Worm (Caenorhabditis elegans) whole organism, L4 larva: ENCODE results near the gene C30G12.4.

Experiments
- F37D6.2 ChIP-seq: sonication (generic microtip); optimal IDR thresholded peaks from 2 replicates; lab custom pipeline; 2016; ENCODE audit warnings: mild to moderate bottlenecking, missing genetic modification characterization, missing compliant biosample characterization
- T20F7.1 ChIP-seq: fragments of 200-800 bp; sonication (Bioruptor generic); optimal IDR thresholded peaks from 2 replicates; lab custom pipeline; 2018; ENCODE audit warnings: mild to moderate bottlenecking, missing genetic modification characterization, missing compliant biosample characterization
- Y5F2A.4 ChIP-seq: fragments of 200-800 bp; sonication (Bioruptor generic); optimal IDR thresholded peaks from 2 replicates; lab custom pipeline; 2018; ENCODE audit warnings: mild to moderate bottlenecking, missing genetic modification characterization, missing compliant biosample characterization
- ZK337.2 ChIP-seq: fragments of 200-800 bp; sonication (Bioruptor generic); IDR thresholded peaks from 2 replicates; pipeline ENCODE4 v1.3.6; 2022; ENCODE audit warnings: missing genetic modification reagents, missing genetic modification characterization, missing compliant biosample characterization
- ZK546.5 ChIP-seq, 2 experiments: sonication (generic microtip); optimal IDR thresholded peaks; 2 replicates each; lab custom pipeline; 2017; ENCODE audit warnings: missing biosample characterization in 2 of 2, missing genetic modification characterization in 2 of 2
- aha-1 ChIP-seq: fragments of 150-350 bp; peaks from one replicate; lab custom pipeline; 2014; ENCODE audit warnings: missing biosample characterization, missing genetic modification characterization
- ceh-32 ChIP-seq: sonication (generic microtip); optimal IDR thresholded peaks from 2 replicates; lab custom pipeline; 2016; ENCODE audit warnings: mild to moderate bottlenecking, missing genetic modification characterization, missing compliant biosample characterization; ENCODE audit not compliant: poor library complexity
- ceh-82 ChIP-seq: sonication (generic microtip); optimal IDR thresholded peaks from 2 replicates; lab custom pipeline; 2017; ENCODE audit warnings: missing biosample characterization, missing genetic modification characterization
- cey-2 ChIP-seq: sonication (generic microtip); optimal IDR thresholded peaks from 3 replicates; lab custom pipeline; 2017; ENCODE audit warnings: missing genetic modification characterization, mild to moderate bottlenecking, missing compliant biosample characterization, antibody characterized with exemption, borderline replicate concordance; ENCODE audit not compliant: insufficient read depth
- ctbp-1 ChIP-seq: fragments of 200-800 bp; sonication (Bioruptor generic); IDR thresholded peaks from 2 replicates; pipeline ENCODE4 v1.3.6; 2022; ENCODE audit warnings: missing genetic modification reagents, missing genetic modification characterization, missing compliant biosample characterization
- daf-12 ChIP-seq: fragments of 150-350 bp; optimal IDR thresholded peaks from 2 replicates; lab custom pipeline; 2014; ENCODE audit warnings: missing biosample characterization, missing genetic modification reagents, missing genetic modification characterization
- daf-16 ChIP-seq, 3 experiments: sonication (generic microtip); optimal IDR thresholded peaks; 2 replicates each; lab custom pipeline; 2016 to 2017; ENCODE audit warnings: missing genetic modification characterization in 3 of 3, missing genetic modification reagents in 3 of 3, mild to moderate bottlenecking in 2 of 3, missing compliant biosample characterization in 2 of 3, missing biosample characterization in 1 of 3, moderate library complexity in 1 of 3
- daf-8 ChIP-seq: fragments of 200-800 bp; sonication (Bioruptor generic); IDR thresholded peaks from 2 replicates; pipeline ENCODE4 v1.3.6; 2022; ENCODE audit warnings: missing genetic modification characterization, missing compliant biosample characterization
- dmd-6 ChIP-seq: fragments of 200-800 bp; sonication (Bioruptor generic); IDR thresholded peaks from 2 replicates; pipeline ENCODE4 v1.3.6; 2022; ENCODE audit warnings: missing genetic modification reagents, missing genetic modification characterization, missing compliant biosample characterization
- dmd-8 ChIP-seq: fragments of 200-800 bp; sonication (Bioruptor generic); IDR thresholded peaks from 2 replicates; pipeline ENCODE4 v1.3.6; 2022; ENCODE audit warnings: missing genetic modification characterization, missing compliant biosample characterization
- dpl-1 ChIP-seq: fragments of 150-350 bp; optimal IDR thresholded peaks from 2 replicates; lab custom pipeline; 2014; ENCODE audit warnings: missing biosample characterization, missing genetic modification reagents, missing genetic modification characterization
- duxl-1 ChIP-seq: sonication (generic microtip); optimal IDR thresholded peaks from 2 replicates; lab custom pipeline; 2016; ENCODE audit warnings: mild to moderate bottlenecking, missing genetic modification characterization, moderate library complexity, missing compliant biosample characterization; ENCODE audit not compliant: poor library complexity
- egl-43 ChIP-seq: fragments of 200-800 bp; sonication (Bioruptor generic); IDR thresholded peaks from 2 replicates; pipeline ENCODE4 v1.3.6; 2022; ENCODE audit warnings: missing genetic modification reagents, missing genetic modification characterization, missing compliant biosample characterization
- gei-8 ChIP-seq: fragments of 200-800 bp; sonication (Bioruptor generic); optimal IDR thresholded peaks from 2 replicates; lab custom pipeline; 2018; ENCODE audit warnings: mild to moderate bottlenecking, missing genetic modification characterization, missing compliant biosample characterization
- hlh-11 ChIP-seq: fragments of 200-800 bp; sonication (Bioruptor generic); optimal IDR thresholded peaks from 2 replicates; lab custom pipeline; 2018; ENCODE audit warnings: mild to moderate bottlenecking, missing genetic modification characterization, missing compliant biosample characterization
- hlh-30 ChIP-seq: sonication (generic microtip); optimal IDR thresholded peaks from 2 replicates; lab custom pipeline; 2017; ENCODE audit warnings: antibody characterized with exemption, mild to moderate bottlenecking, missing genetic modification characterization, missing compliant biosample characterization; ENCODE audit not compliant: insufficient read depth
- jun-1 ChIP-seq: fragments of 150-350 bp; optimal IDR thresholded peaks from 2 replicates; lab custom pipeline; 2014; ENCODE audit warnings: missing biosample characterization, missing genetic modification reagents, missing genetic modification characterization
- lin-1 ChIP-seq: fragments of 200-800 bp; sonication (Bioruptor generic); IDR thresholded peaks from 2 replicates; pipeline ENCODE4 v1.3.6; 2022; ENCODE audit warnings: missing genetic modification reagents, missing genetic modification characterization, missing compliant biosample characterization
- lin-38 ChIP-seq: fragments of 200-800 bp; sonication (Bioruptor generic); IDR thresholded peaks from 2 replicates; pipeline ENCODE4 v1.3.6; 2022; ENCODE audit warnings: missing genetic modification reagents, missing genetic modification characterization, missing compliant biosample characterization
- madf-5 ChIP-seq, 2 experiments: fragments of 200-800 bp; sonication (Bioruptor generic); IDR thresholded peaks; 2 replicates each; pipeline ENCODE4 v1.3.6; 2022; ENCODE audit warnings: missing compliant biosample characterization in 2 of 2, missing genetic modification characterization in 2 of 2
- mdl-1 ChIP-seq, 2 experiments: fragments of 150-350 bp in 1 of 2; sonication (generic microtip) in 1 of 2; optimal IDR thresholded peaks; 2 replicates each; lab custom pipeline; 2014 to 2017; ENCODE audit warnings: missing biosample characterization in 2 of 2, missing genetic modification characterization in 2 of 2
- mep-1 ChIP-seq: fragments of 150-350 bp; sonication (generic microtip); optimal IDR thresholded peaks from 3 replicates; lab custom pipeline; 2014; ENCODE audit warnings: missing biosample characterization, missing genetic modification characterization
- mes-2 ChIP-seq: sonication (generic microtip); optimal IDR thresholded peaks from 2 replicates; lab custom pipeline; 2016; ENCODE audit warnings: missing genotype, mild to moderate bottlenecking, missing genetic modification characterization, missing compliant biosample characterization; ENCODE audit not compliant: poor library complexity, severe bottlenecking
- mxl-2 ChIP-seq: fragments of 200-800 bp; sonication (Bioruptor generic); conservative IDR thresholded peaks from 2 replicates; pipeline ENCODE4 v1.3.6; 2022; ENCODE audit warnings: missing genetic modification reagents, missing genetic modification characterization, missing compliant biosample characterization
- mxl-3 ChIP-seq: fragments of 200-800 bp; sonication (Bioruptor generic); optimal IDR thresholded peaks from 2 replicates; lab custom pipeline; 2018; ENCODE audit warnings: mild to moderate bottlenecking, missing genetic modification characterization, missing compliant biosample characterization
- nhr-10 ChIP-seq: fragments of 150-350 bp; optimal IDR thresholded peaks from 2 replicates; lab custom pipeline; 2014; ENCODE audit warnings: missing biosample characterization, missing genetic modification characterization
- nhr-102 ChIP-seq: sonication (generic microtip); optimal IDR thresholded peaks from 2 replicates; lab custom pipeline; 2016; ENCODE audit warnings: mild to moderate bottlenecking, missing genetic modification characterization, moderate library complexity, missing compliant biosample characterization
- nhr-11 ChIP-seq: fragments of 150-350 bp; optimal IDR thresholded peaks from 2 replicates; lab custom pipeline; 2014; ENCODE audit warnings: missing biosample characterization, missing genetic modification characterization
- nhr-28 ChIP-seq: fragments of 150-350 bp; optimal IDR thresholded peaks from 2 replicates; lab custom pipeline; 2014; ENCODE audit warnings: missing biosample characterization, missing genetic modification characterization
- nhr-48 ChIP-seq: sonication (generic microtip); optimal IDR thresholded peaks from 2 replicates; lab custom pipeline; 2016; ENCODE audit warnings: mild to moderate bottlenecking, missing genetic modification characterization, missing compliant biosample characterization
- set-16 ChIP-seq: fragments of 200-800 bp; sonication (Bioruptor generic); IDR thresholded peaks from 2 replicates; pipeline ENCODE4 v1.3.6; 2022; ENCODE audit warnings: missing genetic modification reagents, missing genetic modification characterization, missing compliant biosample characterization
- tag-97 ChIP-seq: fragments of 200-800 bp; sonication (Bioruptor generic); IDR thresholded peaks from 2 replicates; pipeline ENCODE4 v1.3.6; 2022; ENCODE audit warnings: missing genetic modification characterization, missing compliant biosample characterization
- unc-130 ChIP-seq: sonication (generic microtip); optimal IDR thresholded peaks from 2 replicates; lab custom pipeline; 2016; ENCODE audit warnings: missing genetic modification reagents, missing genetic modification characterization, missing compliant biosample characterization
- unc-39 ChIP-seq: sonication (generic microtip); optimal IDR thresholded peaks from 2 replicates; lab custom pipeline; 2017; ENCODE audit warnings: missing biosample characterization, missing genetic modification characterization
- unc-62 ChIP-seq, 3 experiments: fragments of 150-350 bp in 1 of 3; sonication (generic microtip); optimal IDR thresholded peaks in 2 of 3; peaks in 1 of 3; 1 replicate in 1 of 3; 2 replicates in 2 of 3; lab custom pipeline; 2014 to 2017; ENCODE audit warnings: missing biosample characterization in 3 of 3, missing genetic modification characterization in 3 of 3, missing genetic modification reagents in 3 of 3, missing genotype in 1 of 3
- vab-7 ChIP-seq: fragments of 200-800 bp; sonication (Bioruptor generic); IDR thresholded peaks from 2 replicates; pipeline ENCODE4 v1.3.6; 2022; ENCODE audit warnings: missing genetic modification reagents, missing genetic modification characterization, missing compliant biosample characterization
- zag-1 ChIP-seq: fragments of 150-350 bp; optimal IDR thresholded peaks from 2 replicates; lab custom pipeline; 2014; ENCODE audit warnings: missing biosample characterization, missing genetic modification characterization
- zfp-2 ChIP-seq: sonication (generic microtip); optimal IDR thresholded peaks from 2 replicates; lab custom pipeline; 2016; ENCODE audit warnings: mild to moderate bottlenecking, missing genetic modification characterization, missing compliant biosample characterization
- ztf-7 ChIP-seq: fragments of 150-350 bp; optimal IDR thresholded peaks from 2 replicates; lab custom pipeline; 2014; ENCODE audit warnings: missing biosample characterization, missing genetic modification characterization

Gene C30G12.4

DNA sequence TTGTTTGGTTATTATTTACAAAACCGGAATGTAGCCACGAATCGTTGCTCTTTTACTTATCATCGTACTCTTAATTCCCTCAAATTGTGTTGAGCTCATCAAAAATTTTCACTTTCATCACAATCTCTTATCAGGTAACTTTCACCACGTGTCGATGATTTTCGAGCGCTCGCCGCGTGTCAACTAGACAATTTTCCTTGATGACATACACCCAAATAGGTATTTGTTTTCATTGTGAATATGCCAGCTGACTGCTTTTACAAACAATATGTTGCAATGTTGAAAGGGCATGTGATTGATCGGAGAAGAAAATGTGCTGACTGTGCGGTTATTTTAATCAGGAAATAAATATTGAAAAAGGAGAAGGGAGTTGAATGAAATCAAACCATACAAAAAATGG is 2.7 kb downstream of the C30G12.4 start (continued):
- TF ChIP-seq ZK546.5 (tag; optimal IDR thresholded peaks at IDR 0.05; lab: Kevin White, UChicago) (no peak), dmd-8 (GFP tag; lab: Robert Waterston, UW) (no peak)

- TF ChIP-seq dmd-6 (GFP tag; lab: Robert Waterston, UW) (peak; percentile 95), dpl-1 (GFP tag; lab: Kevin White, UChicago) (no peak), nhr-28 (tag; lab: Kevin White, UChicago) (peak; percentile 52)
Observed at ce11 chrII:7269783-7270182, 7.8 kb downstream of the C30G12.4 start.

- TF ChIP-seq jun-1: no peak
- peak in 1 of 2 experiments; percentile 44 for TF ChIP-seq unc-62 (GFP tag; optimal IDR thresholded peaks at IDR 0.05 in 1 of 2; lab: Kevin White, UChicago)
- no peak for TF ChIP-seq unc-62 (tag; optimal IDR thresholded peaks at IDR 0.05; lab: Kevin White, UChicago)
- peak; percentile 15 for TF ChIP-seq mxl-3
- no peak for TF ChIP-seq daf-8 (GFP tag; lab: Robert Waterston, UW)
- peak; percentile 66 for TF ChIP-seq hlh-30 (tag; lab: Kevin White, UChicago)
- TF ChIP-seq lin-1: no peak
- TF ChIP-seq mxl-2 (GFP tag; lab: Robert Waterston, UW): no peak
- peak; percentile 30; the same call in 1 of the 2 replicates for TF ChIP-seq dmd-6 (GFP tag; lab: Robert Waterston, UW)
- TF ChIP-seq nhr-11 (tag; lab: Kevin White, UChicago): no peak
- TF ChIP-seq mes-2 (tag; lab: Kevin White, UChicago): no peak
- TF ChIP-seq zag-1 (tag; lab: Kevin White, UChicago): no peak
- no peak for TF ChIP-seq unc-39 (tag; lab: Kevin White, UChicago)
- TF ChIP-seq nhr-10 (tag; lab: Kevin White, UChicago): no peak
- no peak for TF ChIP-seq egl-43 (GFP tag; lab: Robert Waterston, UW)
- TF ChIP-seq ztf-7 (tag; lab: Kevin White, UChicago): no peak
- peak in 1 of 2 experiments; percentile 51 for TF ChIP-seq mdl-1 (tag; optimal IDR thresholded peaks at IDR 0.05; lab: Kevin White, UChicago)
- TF ChIP-seq gei-8 (GFP tag; lab: Kevin White, UChicago): no peak
- TF ChIP-seq nhr-28 (tag; lab: Kevin White, UChicago): peak; percentile 55
- no peak for TF ChIP-seq daf-16 (GFP tag; optimal IDR thresholded peaks at IDR 0.05; lab: Kevin White, UChicago)
- TF ChIP-seq daf-16 (tag; optimal IDR thresholded peaks at IDR 0.05; lab: Kevin White, UChicago): peak; percentile 37
- no peak for TF ChIP-seq ceh-32 (tag; lab: Kevin White, UChicago)
- no peak for TF ChIP-seq ZK337.2
- TF ChIP-seq hlh-11: peak; percentile 48
- no peak for TF ChIP-seq madf-5 (GFP tag; IDR thresholded peaks at IDR 0.05; lab: Robert Waterston, UW)
- TF ChIP-seq T20F7.1 (GFP tag; lab: Kevin White, UChicago): no peak
- peak; percentile 58 for TF ChIP-seq nhr-48 (tag; lab: Kevin White, UChicago)
- TF ChIP-seq, all 104 proteins: peak for 9
Observed at ce11 chrII:7272513-7272912, 10.6 kb downstream of the C30G12.4 start.

DNA sequence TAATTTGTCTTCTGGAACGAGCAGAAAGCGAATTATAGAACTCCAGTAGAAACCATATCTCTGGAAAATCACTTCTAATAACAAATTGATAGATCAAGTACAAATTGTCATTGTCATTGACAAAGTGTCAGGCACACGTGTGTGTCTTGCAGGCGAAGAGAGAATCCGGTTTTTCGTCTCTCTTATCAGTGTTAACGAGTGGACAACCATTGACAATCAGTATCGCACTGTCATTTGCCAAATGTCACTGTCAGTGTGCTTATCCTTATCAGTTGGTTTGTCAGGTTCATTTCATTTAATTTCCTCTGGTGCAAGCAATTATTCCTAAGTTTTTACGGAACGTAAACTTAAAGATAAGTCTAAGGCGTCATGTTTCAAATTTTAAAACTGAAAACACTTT is 11.6 kb downstream of the C30G12.4 start:
- TF ChIP-seq mep-1 (tag; lab: Kevin White, UChicago): no peak
- no peak for TF ChIP-seq unc-130
- no peak for TF ChIP-seq set-16 (GFP tag; lab: Robert Waterston, UW)
- TF ChIP-seq F37D6.2 (tag; lab: Kevin White, UChicago): no peak
- TF ChIP-seq nhr-102 (tag; lab: Kevin White, UChicago): no peak
- no peak for TF ChIP-seq ZK337.2
- TF ChIP-seq cey-2 (tag; lab: Kevin White, UChicago): no peak
- TF ChIP-seq daf-8 (GFP tag; lab: Robert Waterston, UW): no peak
- TF ChIP-seq ctbp-1 (GFP tag; lab: Robert Waterston, UW): no peak
- TF ChIP-seq ceh-82 (tag; lab: Kevin White, UChicago): no peak
- TF ChIP-seq lin-38 (GFP tag; lab: Robert Waterston, UW): no peak
- TF ChIP-seq tag-97 (GFP tag; lab: Robert Waterston, UW): no peak
- no peak for TF ChIP-seq daf-12 (tag; lab: Kevin White, UChicago)
- TF ChIP-seq Y5F2A.4 (GFP tag; lab: Kevin White, UChicago): no peak
- no peak for TF ChIP-seq zfp-2 (tag; lab: Kevin White, UChicago)
- TF ChIP-seq aha-1 (tag; lab: Kevin White, UChicago): peak; percentile 62
- TF ChIP-seq mdl-1 (tag; optimal IDR thresholded peaks at IDR 0.05; lab: Kevin White, UChicago): peak in 1 of 2 experiments; percentile 37
- peak in 1 of 2 experiments; percentile 75 for TF ChIP-seq unc-62 (GFP tag; optimal IDR thresholded peaks at IDR 0.05 in 1 of 2; lab: Kevin White, UChicago)
- TF ChIP-seq unc-62 (tag; optimal IDR thresholded peaks at IDR 0.05; lab: Kevin White, UChicago): no peak
- TF ChIP-seq duxl-1: no peak
- TF ChIP-seq mxl-3: peak; percentile 94
- no peak for TF ChIP-seq dmd-8 (GFP tag; lab: Robert Waterston, UW)
- no peak for TF ChIP-seq vab-7 (GFP tag; lab: Robert Waterston, UW)
